Worm (Caenorhabditis elegans) whole organism, L2 larva: ENCODE results near the gene nhr-261.

Experiments used
- C34F6.9 ChIP-seq: fragments of 150-350 bp; optimal IDR thresholded peaks from 2 replicates; lab custom pipeline; 2014; ENCODE audit warnings: missing biosample characterization, missing genetic modification characterization
- F13H6.1 ChIP-seq: sonication (generic microtip); optimal IDR thresholded peaks from 2 replicates; lab custom pipeline; 2016; ENCODE audit warnings: missing genetic modification characterization, missing compliant biosample characterization
- R02D3.7 ChIP-seq: fragments of 150-350 bp; optimal IDR thresholded peaks from 2 replicates; lab custom pipeline; 2014; ENCODE audit warnings: missing biosample characterization, missing genetic modification characterization
- ZK546.5 ChIP-seq: sonication (generic microtip); optimal IDR thresholded peaks from 2 replicates; lab custom pipeline; 2017; ENCODE audit warnings: missing biosample characterization, missing genetic modification characterization
- alr-1 ChIP-seq: fragments of 150-350 bp; optimal IDR thresholded peaks from 2 replicates; lab custom pipeline; 2014; ENCODE audit warnings: missing biosample characterization, missing genetic modification characterization
- aly-2 ChIP-seq: fragments of 150-350 bp; optimal IDR thresholded peaks from 2 replicates; lab custom pipeline; 2014; ENCODE audit warnings: missing biosample characterization, missing genetic modification characterization
- blmp-1 ChIP-seq: sonication (generic microtip); optimal IDR thresholded peaks from 2 replicates; lab custom pipeline; 2017; ENCODE audit warnings: missing genetic modification characterization, mild to moderate bottlenecking, missing compliant biosample characterization, antibody characterized with exemption, moderate library complexity; ENCODE audit not compliant: insufficient read depth
- ceh-16 ChIP-seq: fragments of 150-350 bp; optimal IDR thresholded peaks from 2 replicates; lab custom pipeline; 2014; ENCODE audit warnings: missing biosample characterization, missing genetic modification characterization
- crh-2 ChIP-seq: sonication (generic microtip); optimal IDR thresholded peaks from 2 replicates; lab custom pipeline; 2017; ENCODE audit warnings: missing biosample characterization, missing genetic modification characterization
- dmd-4 ChIP-seq: sonication (generic microtip); optimal IDR thresholded peaks from 2 replicates; lab custom pipeline; 2017; ENCODE audit warnings: missing biosample characterization, missing genetic modification characterization
- elt-1 ChIP-seq: fragments of 150-350 bp; optimal IDR thresholded peaks from 2 replicates; lab custom pipeline; 2014; ENCODE audit warnings: missing biosample characterization, missing genetic modification characterization
- fos-1 ChIP-seq: fragments of 150-350 bp; optimal IDR thresholded peaks from 2 replicates; lab custom pipeline; 2014; ENCODE audit warnings: missing biosample characterization, missing genetic modification characterization
- gmeb-1 ChIP-seq: fragments of 150-350 bp; optimal IDR thresholded peaks from 2 replicates; lab custom pipeline; 2014; ENCODE audit warnings: missing biosample characterization, missing genetic modification characterization
- lin-11 ChIP-seq: fragments of 150-350 bp; sonication (generic microtip); optimal IDR thresholded peaks from 2 replicates; lab custom pipeline; 2014; ENCODE audit warnings: missing biosample characterization, missing genetic modification characterization, inconsistent platforms, mixed read lengths
- lin-13 ChIP-seq: fragments of 150-350 bp; optimal IDR thresholded peaks from 2 replicates; lab custom pipeline; 2014; ENCODE audit warnings: missing biosample characterization, missing genetic modification reagents, missing genetic modification characterization
- lin-39 ChIP-seq: fragments of 150-350 bp; optimal IDR thresholded peaks from 2 replicates; lab custom pipeline; 2014; ENCODE audit warnings: missing biosample characterization, missing genetic modification reagents, missing genetic modification characterization
- lsy-2 ChIP-seq, 2 experiments: fragments of 150-350 bp in 1 of 2; sonication (generic microtip) in 1 of 2; optimal IDR thresholded peaks; 2 replicates each; lab custom pipeline; 2014 to 2017; ENCODE audit warnings: missing biosample characterization in 2 of 2, missing genetic modification characterization in 2 of 2
- mbf-1 ChIP-seq: sonication (generic microtip); optimal IDR thresholded peaks from 2 replicates; lab custom pipeline; 2017; ENCODE audit warnings: missing biosample characterization, missing genetic modification characterization
- mdl-1 ChIP-seq, 2 experiments: fragments of 150-350 bp in 1 of 2; sonication (generic microtip) in 1 of 2; optimal IDR thresholded peaks; 2 replicates each; lab custom pipeline; 2017; ENCODE audit warnings: missing biosample characterization in 2 of 2, missing genetic modification characterization in 2 of 2
- nhr-10 ChIP-seq: sonication (generic microtip); optimal IDR thresholded peaks from 2 replicates; lab custom pipeline; 2017; ENCODE audit warnings: missing biosample characterization, missing genetic modification characterization
- nhr-129 ChIP-seq: fragments of 150-350 bp; optimal IDR thresholded peaks from 2 replicates; lab custom pipeline; 2014; ENCODE audit warnings: missing biosample characterization, missing genetic modification characterization
- nhr-23 ChIP-seq: fragments of 150-350 bp; optimal IDR thresholded peaks from 2 replicates; lab custom pipeline; 2014; ENCODE audit warnings: missing biosample characterization, missing genetic modification reagents, missing genetic modification characterization
- nhr-237 ChIP-seq: fragments of 150-350 bp; optimal IDR thresholded peaks from 2 replicates; lab custom pipeline; 2014; ENCODE audit warnings: missing biosample characterization, missing genetic modification characterization
- nhr-25 ChIP-seq: fragments of 150-350 bp; sonication (generic microtip); optimal IDR thresholded peaks from 3 replicates; lab custom pipeline; 2014; ENCODE audit warnings: missing biosample characterization, missing genetic modification characterization
- nhr-6 ChIP-seq: fragments of 150-350 bp; optimal IDR thresholded peaks from 2 replicates; lab custom pipeline; 2014; ENCODE audit warnings: missing biosample characterization, missing genetic modification characterization
- skn-1 ChIP-seq: sonication (generic microtip); optimal IDR thresholded peaks from 2 replicates; lab custom pipeline; 2017; ENCODE audit warnings: missing biosample characterization, missing genetic modification characterization
- sma-9 ChIP-seq, 2 experiments: fragments of 150-350 bp in 1 of 2; sonication (generic microtip) in 1 of 2; optimal IDR thresholded peaks; 2 replicates each; lab custom pipeline; 2014 to 2016; ENCODE audit warnings: missing genetic modification characterization in 2 of 2, mild to moderate bottlenecking in 1 of 2, missing biosample characterization in 1 of 2, missing compliant biosample characterization in 1 of 2, missing genetic modification reagents in 1 of 2, moderate library complexity in 1 of 2
- snpc-4 ChIP-seq: fragments of 150-350 bp; optimal IDR thresholded peaks from 2 replicates; lab custom pipeline; 2014; ENCODE audit warnings: missing biosample characterization, missing genetic modification characterization
- unc-39 ChIP-seq: fragments of 150-350 bp; optimal IDR thresholded peaks from 2 replicates; lab custom pipeline; 2014; ENCODE audit warnings: missing biosample characterization, missing genetic modification characterization
- unc-55 ChIP-seq: fragments of 150-350 bp; sonication (generic microtip); optimal IDR thresholded peaks from 3 replicates; lab custom pipeline; 2014; ENCODE audit warnings: missing biosample characterization, missing genetic modification reagents, missing genetic modification characterization
- unc-62 ChIP-seq: fragments of 150-350 bp; optimal IDR thresholded peaks from 2 replicates; lab custom pipeline; 2014; ENCODE audit warnings: missing biosample characterization, missing genetic modification reagents, missing genetic modification characterization
- ztf-1 ChIP-seq: fragments of 200-800 bp; sonication (Bioruptor generic); conservative IDR thresholded peaks from 2 replicates; pipeline ENCODE4 v1.3.6; 2022; ENCODE audit warnings: missing genetic modification characterization, missing compliant biosample characterization
- ztf-11 ChIP-seq: sonication (generic microtip); optimal IDR thresholded peaks from 2 replicates; lab custom pipeline; 2017; ENCODE audit warnings: missing biosample characterization, missing genetic modification characterization
- ztf-4 ChIP-seq: fragments of 150-350 bp; optimal IDR thresholded peaks from 2 replicates; lab custom pipeline; 2014; ENCODE audit warnings: missing biosample characterization, missing genetic modification characterization

Gene nhr-261

ce11 chrII:3864652-3865051, at the start of gene nhr-261:
nhr-261 (minus strand) TSS chrII:3864752.
- TF ChIP-seq nhr-129 (no peak), ceh-16 (tag; lab: Kevin White, UChicago) (no peak), mbf-1 (tag; lab: Kevin White, UChicago) (no peak), unc-39 (tag; lab: Kevin White, UChicago) (no peak), unc-62 (GFP tag; lab: Kevin White, UChicago) (no peak), nhr-237 (tag; lab: Kevin White, UChicago) (no peak), unc-55 (GFP tag; lab: Kevin White, UChicago) (no peak), skn-1 (tag; lab: Kevin White, UChicago) (no peak), lin-39 (tag; lab: Kevin White, UChicago) (no peak), alr-1 (tag; lab: Kevin White, UChicago) (no peak)

ce11 chrII:3913673-3914072, 49.1 kb upstream of the nhr-261 start:
- TF ChIP-seq mdl-1 (tag; optimal IDR thresholded peaks at IDR 0.05; lab: Kevin White, UChicago) = no peak
- TF ChIP-seq ztf-11 = no peak
- no peak for TF ChIP-seq ceh-16 (tag; lab: Kevin White, UChicago)
- no peak for TF ChIP-seq lsy-2 (tag; optimal IDR thresholded peaks at IDR 0.05; lab: Kevin White, UChicago)
- no peak for TF ChIP-seq unc-62 (GFP tag; lab: Kevin White, UChicago)
- no peak for TF ChIP-seq aly-2 (tag; lab: Kevin White, UChicago)
- TF ChIP-seq ZK546.5 (tag; lab: Kevin White, UChicago) = no peak
- no peak for TF ChIP-seq nhr-23
- no peak for TF ChIP-seq nhr-6 (tag; lab: Kevin White, UChicago)
- TF ChIP-seq ztf-1 = no peak
- TF ChIP-seq unc-39 (tag; lab: Kevin White, UChicago) = no peak
- no peak for TF ChIP-seq lin-11 (tag; lab: Kevin White, UChicago)
- no peak for TF ChIP-seq skn-1 (tag; lab: Kevin White, UChicago)
- no peak for TF ChIP-seq dmd-4 (tag; lab: Kevin White, UChicago)

DNA sequence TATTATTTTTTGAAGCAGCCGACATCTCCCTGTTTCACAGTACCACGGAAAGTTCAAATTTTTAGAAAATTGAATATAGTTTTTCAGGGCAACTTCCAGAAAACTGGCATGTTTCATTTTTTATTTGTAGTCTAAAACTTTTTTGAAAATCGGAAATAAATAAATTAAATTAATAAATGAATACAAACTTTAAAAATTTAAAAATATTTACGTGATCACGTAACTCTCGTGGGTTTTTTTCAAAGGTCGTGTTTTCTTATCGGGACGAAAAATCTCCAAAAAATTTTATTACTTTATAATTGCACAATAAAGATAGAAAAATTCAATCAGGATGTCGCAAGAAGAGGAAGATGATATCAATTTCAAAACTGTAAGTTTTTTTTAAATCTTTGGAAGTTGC, 47.2 kb upstream of the nhr-261 start, which contains the start of gene F53C3.1:
TSS of gene F53C3.1 (plus strand) at position 301 of the 400 bp plus-strand sequence.
- TF ChIP-seq ztf-11 (no peak), ceh-16 (tag; lab: Kevin White, UChicago) (no peak), lin-13 (GFP tag; lab: Kevin White, UChicago) (no peak), unc-39 (tag; lab: Kevin White, UChicago) (no peak), lin-11 (tag; lab: Kevin White, UChicago) (no peak), R02D3.7 (tag; lab: Kevin White, UChicago) (no peak), blmp-1 (no peak), ztf-4 (no peak), ztf-1 (no peak), nhr-25 (tag; lab: Kevin White, UChicago) (no peak), crh-2 (tag; lab: Kevin White, UChicago) (no peak), nhr-10 (tag; lab: Kevin White, UChicago) (no peak)

- TF ChIP-seq F13H6.1 (tag; lab: Kevin White, UChicago) = peak; percentile 28
- TF ChIP-seq nhr-129 = peak; percentile 12
- no peak for TF ChIP-seq nhr-23
- peak; percentile 43 for TF ChIP-seq crh-2 (tag; lab: Kevin White, UChicago)
- TF ChIP-seq nhr-6 (tag; lab: Kevin White, UChicago) = no peak
- TF ChIP-seq sma-9 (GFP tag; optimal IDR thresholded peaks at IDR 0.05; lab: Kevin White, UChicago) = peak; percentile 68
- no peak for TF ChIP-seq sma-9 (tag; optimal IDR thresholded peaks at IDR 0.05; lab: Kevin White, UChicago)
- TF ChIP-seq lsy-2 (tag; optimal IDR thresholded peaks at IDR 0.05; lab: Kevin White, UChicago) = peak in 1 of 2 experiments; percentile 18
- no peak for TF ChIP-seq lin-11 (tag; lab: Kevin White, UChicago)
- TF ChIP-seq gmeb-1 (tag; lab: Kevin White, UChicago) = peak; percentile 42
- no peak for TF ChIP-seq elt-1
- TF ChIP-seq unc-62 (GFP tag; lab: Kevin White, UChicago) = no peak
- peak; percentile 77 for TF ChIP-seq fos-1
Measured at ce11 chrII:3911284-3911683, 46.7 kb upstream of the nhr-261 start.

DNA sequence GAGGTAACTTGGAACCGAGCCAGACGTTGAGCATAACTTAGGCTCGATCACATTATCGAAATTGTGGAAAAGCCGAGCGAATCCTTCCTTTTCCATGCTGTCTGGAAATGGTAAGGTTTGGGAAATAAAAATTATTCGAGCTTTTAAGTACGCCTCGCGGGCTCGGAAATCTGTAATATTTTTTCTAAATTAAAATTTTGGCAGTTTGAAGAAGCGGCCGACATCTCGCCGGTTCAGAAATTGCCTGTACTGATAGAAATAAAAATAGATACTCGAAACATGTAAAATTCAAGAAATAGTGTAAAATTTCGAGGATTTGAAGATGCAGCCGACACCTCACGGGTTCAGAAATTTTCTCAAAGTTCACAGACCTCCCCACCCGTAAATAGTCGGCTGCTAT, 46.2 kb upstream of the nhr-261 start, which contains the start of gene bcmo-2:
TSS of gene bcmo-2 (minus strand) at position 101 of the 400 bp plus-strand sequence.
- TF ChIP-seq ceh-16 (tag; lab: Kevin White, UChicago) (no peak), snpc-4 (tag; lab: Kevin White, UChicago) (peak; percentile 29), lin-11 (tag; lab: Kevin White, UChicago) (no peak), ztf-1 (no peak), alr-1 (tag; lab: Kevin White, UChicago) (no peak), blmp-1 (no peak), C34F6.9 (tag; lab: Kevin White, UChicago) (no peak), skn-1 (tag; lab: Kevin White, UChicago) (no peak)
